Fruit fly (Drosophila melanogaster): ENCODE data around the gene Acf.

Gene Acf

dm6 chr3R:31793664-31794417 lies at the start of gene Acf, which contains the start of gene Mccc1:
Gene Acf (plus strand): TSS chr3R:31793981.
Gene Mccc1 (minus strand): TSS chr3R:31793907.
- TF ChIP-seq noc (tag; optimal IDR thresholded peaks at IDR 0.05) = no peak

DNA sequence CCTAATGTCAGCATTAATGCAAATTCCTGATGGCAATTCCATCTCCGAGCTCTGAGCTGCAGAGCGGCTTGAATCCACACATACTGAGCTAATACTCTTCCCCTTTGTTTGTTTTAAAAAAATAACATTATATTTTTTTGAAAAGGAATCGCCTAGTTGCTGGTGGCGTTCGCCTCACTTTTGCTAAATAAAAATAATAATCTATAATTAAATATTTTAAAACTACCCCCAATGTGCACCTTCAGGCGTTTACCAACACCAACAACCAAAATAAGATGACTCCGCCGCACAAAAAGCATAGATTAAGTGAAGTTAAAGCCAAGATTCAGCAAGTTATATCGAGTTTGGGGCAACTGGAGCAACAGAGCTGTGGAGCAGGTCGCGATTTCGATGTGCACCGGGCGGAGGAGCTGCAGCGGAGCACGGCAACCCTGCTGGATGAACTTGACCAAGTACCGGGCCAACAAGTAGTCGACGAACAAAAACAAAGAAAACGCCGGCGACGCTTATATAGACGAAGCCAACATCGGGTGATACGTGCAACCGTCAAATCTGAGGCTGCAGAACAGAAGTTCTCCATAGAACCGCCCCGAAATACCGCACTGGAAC lies 49.6 kb upstream of the Acf start, which contains the start of gene CG1896:
CG1896 (plus strand) TSS at position 239 of the 609 bp plus-strand sequence.
- TF ChIP-seq noc (tag; optimal IDR thresholded peaks at IDR 0.05) = peak; percentile 4

- TF ChIP-seq noc (tag; optimal IDR thresholded peaks at IDR 0.05) = peak; percentile 67
These were observed 48.1 kb upstream of the Acf start, which contains the start of gene awd for dm6 chr3R:31745629-31746081. Gene awd (minus strand): TSS chr3R:31746077.

DNA sequence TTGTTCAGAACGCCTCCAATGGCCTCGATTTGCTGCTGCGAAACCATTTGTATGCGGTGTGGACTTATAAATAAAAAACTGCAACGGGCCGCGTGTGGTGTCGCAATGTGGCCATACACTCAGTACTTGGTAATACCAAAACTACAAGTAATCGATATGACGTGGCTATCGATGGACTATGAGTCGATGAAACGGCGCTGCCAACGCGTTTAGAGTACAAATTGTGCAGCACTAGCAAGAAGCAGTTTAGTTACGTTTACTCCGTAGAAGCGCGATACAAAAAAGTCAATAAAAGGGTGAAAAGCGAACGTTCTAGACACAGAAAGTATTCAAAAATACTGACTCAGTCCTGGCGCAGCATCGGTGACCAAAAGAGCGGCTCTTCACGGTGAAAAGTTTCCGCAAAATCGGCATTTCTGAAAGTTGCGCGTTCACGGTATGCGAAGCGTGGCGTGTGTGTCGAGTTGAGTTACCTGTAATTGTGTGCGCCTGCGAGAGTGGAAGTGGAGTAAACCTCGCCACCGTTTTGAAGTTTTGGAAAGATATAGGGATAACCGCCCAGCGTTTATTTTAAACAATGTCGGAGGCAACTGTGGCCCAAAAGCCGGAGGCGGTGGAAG lies 46.2 kb upstream of the Acf start, which contains the start of the genes nero and CG1910:
nero (minus strand) TSS at position 130 of the 620 bp plus-strand sequence.
CG1910 (plus strand) TSS at position 215 of the 620 bp plus-strand sequence.
- TF ChIP-seq noc (tag; optimal IDR thresholded peaks at IDR 0.05) = no peak

dm6 chr3R:31748093-31748996 lies 45.4 kb upstream of the Acf start:
- peak; percentile 61 for TF ChIP-seq noc (tag; optimal IDR thresholded peaks at IDR 0.05)

dm6 chr3R:31754605-31755004 lies 39.2 kb upstream of the Acf start, which contains the start of gene salt:
Gene salt (minus strand): TSS chr3R:31754705.
- TF ChIP-seq noc (tag; optimal IDR thresholded peaks at IDR 0.05) = no peak

DNA sequence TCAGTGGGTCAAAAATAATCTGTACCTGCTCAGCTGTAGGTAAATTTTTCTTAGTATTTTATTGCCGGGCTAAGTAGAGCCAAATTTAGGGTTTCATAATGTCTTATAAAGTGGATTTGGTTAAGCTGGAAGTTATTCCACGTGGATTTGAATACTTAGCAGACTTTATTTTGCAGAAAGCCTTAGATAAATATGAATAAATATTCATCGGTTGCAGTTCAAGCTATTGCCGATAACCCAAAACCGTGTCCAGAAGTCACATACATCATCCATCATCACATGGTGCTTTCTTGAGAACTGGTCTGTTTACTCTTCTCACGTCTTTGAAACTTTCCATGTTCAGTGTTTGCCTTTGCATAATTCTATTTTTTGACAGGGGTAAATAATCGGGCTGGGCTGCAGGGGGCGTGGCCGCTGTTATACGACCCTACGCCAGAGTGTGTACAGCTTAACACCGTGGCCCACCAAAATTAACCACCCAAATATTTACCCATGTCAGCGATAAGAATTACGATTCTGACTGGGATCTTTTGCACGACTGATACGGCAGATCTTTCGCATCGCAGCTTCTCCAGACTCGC lies 35.1 kb upstream of the Acf start, which contains the start of gene CG2187:
CG2187 (minus strand) TSS at position 51 of the 581 bp plus-strand sequence.
- TF ChIP-seq noc (tag; optimal IDR thresholded peaks at IDR 0.05) = peak; percentile 79

DNA sequence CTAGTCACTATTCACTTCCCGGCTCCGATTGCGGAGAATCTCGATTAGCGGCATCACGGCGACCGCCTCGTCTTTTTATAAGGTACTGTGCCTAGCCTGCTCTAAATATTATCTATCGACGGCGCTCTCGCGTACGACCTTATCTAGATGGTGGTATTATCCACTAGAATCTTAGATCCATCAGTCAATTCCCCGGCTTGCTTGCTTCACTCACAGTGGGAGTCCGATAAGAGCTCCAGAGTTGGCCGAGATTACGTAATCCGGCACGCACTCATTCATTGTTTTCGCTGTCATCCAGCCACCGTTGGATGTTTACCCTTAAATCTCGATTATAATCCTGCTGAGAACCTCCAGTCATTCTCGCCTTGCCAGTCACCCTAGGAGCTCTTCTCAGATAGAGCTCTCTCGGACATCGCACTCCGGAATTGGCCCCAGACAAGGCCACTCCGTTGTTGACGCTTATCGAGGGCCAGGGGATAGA lies 32.2 kb upstream of the Acf start, which contains the start of gene Smvt:
Smvt (minus strand) TSS at position 51 of the 481 bp plus-strand sequence.
- TF ChIP-seq noc (tag; optimal IDR thresholded peaks at IDR 0.05) = peak; percentile 4

- TF ChIP-seq noc (tag; optimal IDR thresholded peaks at IDR 0.05) = no peak
These were observed 31.1 kb upstream of the Acf start for dm6 chr3R:31762672-31763071.

DNA sequence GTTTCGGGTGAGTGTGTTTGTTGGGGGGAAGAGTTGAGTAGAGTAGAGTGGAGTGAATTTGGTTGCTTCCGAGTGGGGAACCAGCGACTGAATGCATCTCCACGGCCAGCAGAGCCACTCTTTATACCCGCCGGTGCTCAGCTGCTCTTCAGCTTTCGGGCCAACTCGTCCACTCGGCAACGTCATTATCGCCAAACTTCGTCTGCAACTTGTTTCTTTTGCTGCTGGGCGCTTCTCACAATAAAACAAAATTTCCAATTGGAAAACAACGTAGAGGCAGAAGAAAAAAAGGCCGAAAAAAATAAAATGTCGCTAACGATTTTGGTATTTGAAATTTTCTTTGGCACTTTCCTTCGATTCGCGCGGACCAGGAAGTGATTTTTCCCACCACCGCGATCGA lies 29.1 kb upstream of the Acf start, which contains the start of gene CG2150:
CG2150 (minus strand) TSS at position 101 of the 400 bp plus-strand sequence.
- TF ChIP-seq noc (tag; optimal IDR thresholded peaks at IDR 0.05) = no peak

dm6 chr3R:31765145-31765544 lies 28.6 kb upstream of the Acf start:
- no peak for TF ChIP-seq noc (tag; optimal IDR thresholded peaks at IDR 0.05)

- no peak for TF ChIP-seq noc (tag; optimal IDR thresholded peaks at IDR 0.05)
These were observed 26.3 kb upstream of the Acf start for dm6 chr3R:31767528-31767927.

DNA sequence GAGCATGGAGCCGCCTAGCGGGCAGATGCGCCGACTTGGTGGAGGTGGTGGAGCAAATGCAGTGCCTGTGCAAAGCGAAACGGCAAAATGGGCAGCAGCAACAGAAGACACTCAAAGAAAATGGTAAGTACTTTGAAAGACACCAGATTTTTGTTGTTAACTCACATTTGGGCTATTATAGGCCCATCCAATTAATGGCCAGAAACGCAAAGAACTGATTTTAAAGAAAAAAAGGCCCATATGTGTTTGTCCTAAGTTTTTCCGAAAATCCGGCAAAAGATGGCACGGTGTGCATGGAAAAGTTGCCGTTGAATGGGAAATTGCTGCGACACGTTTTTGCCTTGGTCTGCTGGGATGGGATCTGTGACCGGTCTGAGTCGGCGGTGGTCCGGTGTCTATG lies 25.6 kb upstream of the Acf start:
- no peak for TF ChIP-seq noc (tag; optimal IDR thresholded peaks at IDR 0.05)

DNA sequence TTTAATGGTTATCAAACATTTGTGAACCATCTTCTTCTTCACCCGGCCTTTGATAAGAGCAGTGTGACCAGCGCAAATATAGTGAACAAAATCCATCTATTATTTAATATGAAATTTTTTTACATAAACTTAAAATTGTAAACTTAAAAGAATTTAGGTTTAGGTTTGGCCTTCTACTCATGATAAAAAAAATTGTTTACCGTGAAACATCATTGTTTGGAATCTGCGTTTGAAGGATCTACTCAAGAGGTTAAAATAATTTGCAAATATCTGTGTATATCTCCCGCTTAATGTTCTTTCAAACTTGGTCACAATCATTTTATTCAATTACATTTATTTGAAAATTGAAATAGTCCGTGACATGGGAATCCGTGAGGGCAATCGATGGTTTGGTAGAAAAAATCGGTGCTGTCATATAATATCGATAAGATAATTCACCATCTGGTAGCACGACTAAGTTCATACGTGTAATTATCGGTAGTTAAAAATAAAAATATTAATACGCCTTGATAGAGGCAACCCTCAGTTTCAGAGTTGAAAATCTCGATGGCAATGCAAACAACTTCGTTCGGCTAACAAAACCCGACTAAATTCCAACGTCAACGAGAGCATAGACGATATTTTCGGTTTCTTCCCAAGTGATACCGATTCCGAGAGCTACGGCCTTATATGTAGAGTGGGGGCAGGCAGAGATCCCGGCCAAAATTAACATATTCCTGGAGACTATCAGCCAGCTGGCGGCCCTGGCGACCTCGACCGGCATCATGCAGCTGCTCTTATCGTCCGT lies 21.8 kb upstream of the Acf start, which contains the start of the genes betaGlu and sip3:
betaGlu (minus strand) TSS at position 59 of the 787 bp plus-strand sequence.
sip3 (plus strand) TSS at position 430 of the 787 bp plus-strand sequence.
- TF ChIP-seq noc (tag; optimal IDR thresholded peaks at IDR 0.05) = no peak

Measured in whole organism, larva.